Worm (Caenorhabditis elegans) whole organism, L4 larva: ENCODE measurements around the gene dmsr-10.

Experiments used
- ama-1 ChIP-seq: fragments of 150-350 bp; optimal IDR thresholded peaks from 2 replicates; lab custom pipeline; 2014; ENCODE audit warnings: inconsistent platforms, mixed read lengths
- dmd-9 ChIP-seq: fragments of 200-800 bp; sonication (Bioruptor generic); IDR thresholded peaks from 2 replicates; pipeline ENCODE4 v1.3.6; 2022; ENCODE audit warnings: missing genetic modification reagents, missing genetic modification characterization, missing compliant biosample characterization
- lim-7 ChIP-seq: fragments of 200-800 bp; sonication (Bioruptor generic); IDR thresholded peaks from 2 replicates; pipeline ENCODE4 v1.3.6; 2022; ENCODE audit warnings: missing genetic modification characterization, missing compliant biosample characterization
- lin-13 ChIP-seq: fragments of 150-350 bp; optimal IDR thresholded peaks from 2 replicates; lab custom pipeline; 2014; ENCODE audit warnings: missing biosample characterization, missing genetic modification reagents, missing genetic modification characterization
- nhr-11 ChIP-seq: fragments of 150-350 bp; optimal IDR thresholded peaks from 2 replicates; lab custom pipeline; 2014; ENCODE audit warnings: missing biosample characterization, missing genetic modification characterization
- nhr-6 ChIP-seq: fragments of 150-350 bp; optimal IDR thresholded peaks from 2 replicates; lab custom pipeline; 2014; ENCODE audit warnings: missing biosample characterization, missing genetic modification characterization
- spr-3 ChIP-seq: fragments of 200-800 bp; sonication (Bioruptor generic); optimal IDR thresholded peaks from 2 replicates; lab custom pipeline; 2018; ENCODE audit warnings: mild to moderate bottlenecking, missing genetic modification characterization, missing compliant biosample characterization
- zip-11 ChIP-seq: fragments of 200-800 bp; sonication (Bioruptor generic); IDR thresholded peaks from 2 replicates; pipeline ENCODE4 v1.3.6; 2022; ENCODE audit warnings: missing genetic modification characterization, missing compliant biosample characterization

ce11 chrV:6828786-6829185 lies 27.0 kb upstream of the dmsr-10 start, which contains the start of gene dmsr-15:
- TF ChIP-seq ama-1 (lab: Kevin White, UChicago) (no peak), dmd-9 (no peak), nhr-6 (no peak), spr-3 (GFP tag; lab: Kevin White, UChicago) (no peak), nhr-11 (tag; lab: Kevin White, UChicago) (no peak), lin-13 (no peak), lim-7 (GFP tag; lab: Robert Waterston, UW) (no peak), zip-11 (GFP tag; lab: Robert Waterston, UW) (no peak)
